Fruit fly (Drosophila melanogaster): ENCODE measurements around the gene CG4678.

DNA sequence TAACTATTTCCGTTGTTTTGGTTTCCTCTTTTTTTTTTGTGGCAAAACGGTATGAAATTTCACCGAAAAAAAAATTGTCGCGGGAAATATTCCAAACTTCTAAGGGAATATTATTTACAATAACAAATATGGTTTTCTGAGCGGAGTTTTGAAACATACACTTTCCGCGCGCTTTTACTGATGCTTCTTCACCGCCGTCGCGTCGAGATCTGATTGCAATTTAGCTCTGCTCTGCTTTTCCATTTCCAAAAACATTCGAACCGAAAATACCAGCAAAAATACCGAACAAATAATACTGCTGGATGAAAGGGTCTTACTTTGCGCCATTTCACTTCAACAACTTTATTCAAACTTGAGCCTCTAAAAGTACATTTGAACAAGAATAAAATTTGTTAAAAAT is 972 bp upstream of the CG4678 start, which contains the start of gene Septin4:
- no peak for TF ChIP-seq sage (GFP tag; optimal IDR thresholded peaks at IDR 0.05)
- no peak for TF ChIP-seq psq (GFP tag; optimal IDR thresholded peaks at IDR 0.05)

Measured in whole organism, wandering third instar larva.